Fruit fly (Drosophila melanogaster) whole organism, adult: Measurements from ENCODE around the gene Reck.

Source experiments
- CG11617 ChIP-seq: fragments of 200-800 bp; sonication (Bioruptor generic); optimal IDR thresholded peaks from 2 replicates; lab custom pipeline; 2017; ENCODE audit warnings: mild to moderate bottlenecking, missing biosample characterization, missing genetic modification reagents, missing genetic modification characterization
- CG12768 ChIP-seq: fragments of 200-800 bp; sonication (Bioruptor generic); optimal IDR thresholded peaks from 2 replicates; lab custom pipeline; 2017; ENCODE audit warnings: missing biosample characterization, missing genetic modification characterization, mild to moderate bottlenecking, moderate library complexity, missing genetic modification reagents
- CG14711 ChIP-seq: fragments of 200-800 bp; sonication (Bioruptor generic); optimal IDR thresholded peaks from 2 replicates; lab custom pipeline; 2018; ENCODE audit warnings: missing biosample characterization, mild to moderate bottlenecking, missing genetic modification characterization, moderate library complexity
- CG1620 ChIP-seq: fragments of 200-800 bp; sonication (Bioruptor generic); optimal IDR thresholded peaks from 2 replicates; lab custom pipeline; 2016; ENCODE audit warnings: missing biosample characterization, missing genetic modification characterization
- CG33017 ChIP-seq: fragments of 200-800 bp; sonication (Bioruptor generic); optimal IDR thresholded peaks from 2 replicates; lab custom pipeline; 2018; ENCODE audit warnings: missing biosample characterization, mild to moderate bottlenecking, missing genetic modification characterization, moderate library complexity
- CG5204 ChIP-seq: fragments of 200-800 bp; sonication (Bioruptor generic); optimal IDR thresholded peaks from 2 replicates; lab custom pipeline; 2016; ENCODE audit warnings: missing biosample characterization, missing genetic modification characterization
- CG7045 ChIP-seq: fragments of 200-800 bp; sonication (Bioruptor generic); optimal IDR thresholded peaks from 2 replicates; lab custom pipeline; 2017; ENCODE audit warnings: missing biosample characterization, mild to moderate bottlenecking, missing genetic modification characterization
- CG7101 ChIP-seq: fragments of 200-800 bp; sonication (Bioruptor generic); optimal IDR thresholded peaks from 2 replicates; lab custom pipeline; 2018; ENCODE audit warnings: missing biosample characterization, mild to moderate bottlenecking, missing genetic modification characterization, moderate library complexity
- Clk ChIP-seq: fragments of 200-800 bp; sonication (Bioruptor generic); optimal IDR thresholded peaks from 2 replicates; lab custom pipeline; 2017; ENCODE audit warnings: missing biosample characterization, missing genetic modification characterization
- Crg-1 ChIP-seq: fragments of 200-800 bp; sonication (Bioruptor generic); optimal IDR thresholded peaks from 2 replicates; lab custom pipeline; 2016; ENCODE audit warnings: missing biosample characterization, missing genetic modification characterization
- Hr96 ChIP-seq: fragments of 200-800 bp; sonication (Bioruptor generic); optimal IDR thresholded peaks from 2 replicates; lab custom pipeline; 2016; ENCODE audit warnings: missing biosample characterization, missing genetic modification characterization
- Mnt ChIP-seq: fragments of 200-800 bp; sonication (Bioruptor generic); optimal IDR thresholded peaks from 2 replicates; lab custom pipeline; 2016; ENCODE audit warnings: missing biosample characterization, mild to moderate bottlenecking, missing genetic modification characterization
- bab1 ChIP-seq: fragments of 200-800 bp; sonication (Bioruptor generic); optimal IDR thresholded peaks from 3 replicates; lab custom pipeline; 2019; ENCODE audit warnings: missing biosample characterization, mild to moderate bottlenecking, missing genetic modification characterization, moderate library complexity
- cic ChIP-seq: fragments of 200-800 bp; sonication (Bioruptor generic); optimal IDR thresholded peaks from 2 replicates; lab custom pipeline; 2017; ENCODE audit warnings: missing biosample characterization, mild to moderate bottlenecking, missing genetic modification characterization, moderate library complexity
- cnc ChIP-seq, 2 experiments: fragments of >200 bp; optimal IDR thresholded peaks; 2 replicates each; lab custom pipeline; 2017
- kay ChIP-seq: fragments of 200-800 bp; sonication (Bioruptor generic); peaks from one replicate; lab custom pipeline; 2016; ENCODE audit warnings: missing biosample characterization, missing genetic modification characterization, borderline replicate concordance
- ovo ChIP-seq: fragments of 200-800 bp; sonication (Bioruptor generic); optimal IDR thresholded peaks from 2 replicates; lab custom pipeline; 2016; ENCODE audit warnings: missing biosample characterization, missing genetic modification characterization
- pad ChIP-seq: fragments of 200-800 bp; sonication (Bioruptor generic); optimal IDR thresholded peaks from 3 replicates; lab custom pipeline; 2017; ENCODE audit warnings: missing biosample characterization, missing genetic modification characterization, mild to moderate bottlenecking, moderate library complexity, missing genetic modification reagents
- tj ChIP-seq: fragments of 200-800 bp; sonication (Bioruptor generic); optimal IDR thresholded peaks from 3 replicates; lab custom pipeline; 2017; ENCODE audit warnings: missing biosample characterization, mild to moderate bottlenecking, missing genetic modification characterization, moderate library complexity
- toe ChIP-seq: fragments of 200-800 bp; sonication (Bioruptor generic); optimal IDR thresholded peaks from 2 replicates; lab custom pipeline; 2016; ENCODE audit warnings: missing biosample characterization, missing genetic modification characterization

The Reck gene

DNA sequence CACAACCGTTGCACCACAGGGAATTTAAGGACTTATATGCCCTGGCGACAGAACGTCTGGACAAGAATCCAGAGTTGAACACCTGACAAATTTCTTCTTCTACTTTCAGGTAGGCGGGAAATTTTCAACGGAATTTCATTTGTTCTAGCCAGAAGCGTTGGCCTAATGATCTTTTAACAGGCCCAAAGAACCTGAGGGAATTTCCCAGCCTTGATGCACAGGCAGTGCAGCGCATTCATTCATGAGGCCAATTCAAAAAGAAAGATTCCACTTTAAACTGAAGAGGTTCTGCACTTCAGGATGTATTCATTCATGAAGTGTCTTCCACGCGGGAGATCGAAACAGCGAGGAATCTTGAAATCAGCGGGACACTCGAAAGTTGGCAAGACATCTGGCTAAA lies 25.6 kb upstream of the Reck start:
- no peak for TF ChIP-seq toe (GFP tag; lab: Kevin White, UChicago)
- TF ChIP-seq CG11617 (GFP tag; lab: Kevin White, UChicago), result no peak
- TF ChIP-seq cic (GFP tag; lab: Kevin White, UChicago), result no peak
- TF ChIP-seq CG7101 (tag; lab: Kevin White, UChicago), result no peak
- TF ChIP-seq CG1620 (GFP tag; lab: Kevin White, UChicago), result no peak
- no peak for TF ChIP-seq CG7045 (GFP tag; lab: Kevin White, UChicago)
- TF ChIP-seq Clk, result no peak

DNA sequence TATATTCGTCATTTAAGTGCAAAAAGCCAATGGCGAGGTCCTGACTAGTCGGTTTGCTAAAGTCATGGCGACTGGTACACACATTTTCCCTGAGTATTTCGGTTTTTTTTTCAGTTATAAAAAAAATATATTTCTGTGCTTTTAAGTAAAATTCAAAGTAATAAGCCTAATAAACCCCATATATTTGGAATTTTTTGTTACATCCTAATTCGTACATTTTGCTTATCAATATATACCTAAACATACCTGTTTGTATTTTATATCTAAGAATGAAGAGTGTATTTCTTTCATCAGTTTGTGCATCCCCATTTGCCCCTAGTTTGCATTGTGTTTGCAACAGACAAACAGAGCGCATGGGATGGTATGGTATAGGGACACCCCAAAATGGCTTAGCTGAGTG lies 21.7 kb upstream of the Reck start:
- TF ChIP-seq Hr96 (no peak), cnc (optimal IDR thresholded peaks at IDR 0.05; lab: Kevin White, UChicago) (no peak), Mnt (GFP tag; lab: Kevin White, UChicago) (no peak), cic (GFP tag; lab: Kevin White, UChicago) (no peak), CG33017 (tag; lab: Kevin White, UChicago) (no peak), tj (no peak), CG7101 (tag; lab: Kevin White, UChicago) (no peak), CG1620 (GFP tag; lab: Kevin White, UChicago) (no peak), CG5204 (GFP tag; lab: Kevin White, UChicago) (no peak), CG11617 (GFP tag; lab: Kevin White, UChicago) (no peak), Clk (no peak), toe (GFP tag; lab: Kevin White, UChicago) (no peak), Crg-1 (GFP tag; lab: Kevin White, UChicago) (no peak), CG7045 (GFP tag; lab: Kevin White, UChicago) (no peak), ovo (GFP tag; lab: Kevin White, UChicago) (no peak), CG12768 (GFP tag; lab: Kevin White, UChicago) (no peak), kay (GFP tag; lab: Kevin White, UChicago) (no peak)

DNA sequence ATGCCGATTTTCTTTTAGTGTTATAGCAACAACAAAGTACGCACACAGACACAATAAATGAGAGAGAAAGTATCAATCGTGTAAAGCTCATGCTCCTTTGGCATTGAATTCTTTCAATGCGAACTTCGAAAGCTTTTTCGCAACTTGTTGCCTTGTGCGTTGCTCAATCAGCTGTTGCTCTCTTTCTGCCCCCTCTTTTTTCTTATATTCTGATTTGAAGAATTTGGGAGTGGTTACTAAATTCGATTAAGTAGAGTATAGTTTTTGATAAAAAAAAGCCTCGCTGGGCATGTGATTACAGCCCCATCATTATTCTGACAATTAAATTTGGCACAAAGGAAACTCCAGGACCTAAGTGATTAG lies 20.8 kb upstream of the Reck start:
- no peak for TF ChIP-seq toe (GFP tag; lab: Kevin White, UChicago)
- no peak for TF ChIP-seq CG12768 (GFP tag; lab: Kevin White, UChicago)
- TF ChIP-seq CG1620 (GFP tag; lab: Kevin White, UChicago), result no peak
- no peak for TF ChIP-seq tj
- TF ChIP-seq Clk, result no peak
- no peak for TF ChIP-seq CG11617 (GFP tag; lab: Kevin White, UChicago)
- no peak for TF ChIP-seq pad (GFP tag; lab: Kevin White, UChicago)
- no peak for TF ChIP-seq Mnt (GFP tag; lab: Kevin White, UChicago)
- no peak for TF ChIP-seq CG14711
- TF ChIP-seq CG33017 (tag; lab: Kevin White, UChicago), result no peak
- no peak for TF ChIP-seq kay (GFP tag; lab: Kevin White, UChicago)
- TF ChIP-seq cic (GFP tag; lab: Kevin White, UChicago), result no peak
- TF ChIP-seq Hr96, result no peak

DNA sequence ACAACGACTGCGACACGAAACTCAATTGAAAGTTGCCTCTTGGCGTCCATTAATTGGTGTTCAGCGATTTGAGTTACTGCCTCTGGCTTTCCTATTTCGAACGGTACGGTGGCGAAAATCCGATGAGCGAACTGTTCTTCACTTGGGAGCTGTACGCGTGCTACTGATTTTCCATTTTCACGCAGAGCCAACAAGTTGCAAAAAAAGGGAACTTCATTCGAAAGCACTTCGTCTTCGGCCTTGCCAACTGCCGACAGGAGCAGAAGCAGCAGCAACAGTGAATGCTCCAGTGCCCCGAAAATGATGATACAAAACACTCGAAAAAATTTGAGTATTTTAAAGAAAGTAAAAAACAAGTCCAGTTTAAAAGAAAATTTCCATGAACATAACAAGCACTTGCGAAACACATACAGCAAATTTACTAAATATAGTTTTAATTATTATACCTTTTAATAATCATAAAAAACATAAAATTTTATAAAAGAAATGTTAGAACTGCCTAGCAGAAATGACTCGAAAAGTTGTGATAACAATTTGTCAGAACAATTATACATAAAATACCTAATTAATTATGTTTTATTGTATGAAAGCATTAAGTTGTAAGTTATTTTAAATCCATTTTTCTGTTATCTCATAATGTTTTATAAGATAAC lies 20.3 kb upstream of the Reck start:
- TF ChIP-seq Hr96 (no peak), CG11617 (GFP tag; lab: Kevin White, UChicago) (no peak), ovo (GFP tag; lab: Kevin White, UChicago) (no peak), tj (no peak), Crg-1 (GFP tag; lab: Kevin White, UChicago) (no peak), CG12768 (GFP tag; lab: Kevin White, UChicago) (no peak), pad (GFP tag; lab: Kevin White, UChicago) (no peak), bab1 (GFP tag; lab: Kevin White, UChicago) (no peak), CG1620 (GFP tag; lab: Kevin White, UChicago) (no peak), kay (GFP tag; lab: Kevin White, UChicago) (no peak), CG33017 (tag; lab: Kevin White, UChicago) (no peak), CG7045 (GFP tag; lab: Kevin White, UChicago) (no peak), cnc (optimal IDR thresholded peaks at IDR 0.05; lab: Kevin White, UChicago) (no peak), cic (GFP tag; lab: Kevin White, UChicago) (no peak), toe (GFP tag; lab: Kevin White, UChicago) (no peak), CG7101 (tag; lab: Kevin White, UChicago) (no peak), CG14711 (no peak), Clk (no peak)

DNA sequence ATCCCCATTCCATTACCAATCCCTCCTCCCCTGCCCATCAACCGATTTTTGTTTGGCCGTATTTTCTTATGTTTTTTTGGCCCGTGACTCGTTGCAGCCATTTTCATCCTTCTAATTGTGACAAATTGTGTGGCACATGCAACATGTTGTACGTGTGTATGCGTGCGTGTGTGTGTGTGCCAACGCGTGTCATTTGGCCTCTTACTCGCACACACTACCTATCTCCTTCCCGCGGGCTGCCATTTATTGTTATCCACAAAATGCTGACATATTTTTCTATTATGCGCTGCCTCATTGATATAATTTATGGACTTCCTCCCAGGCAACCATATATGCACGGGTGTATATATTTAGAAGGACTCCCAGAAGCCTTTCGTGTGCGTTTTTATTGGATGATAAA lies 17.9 kb upstream of the Reck start:
- TF ChIP-seq kay (GFP tag; lab: Kevin White, UChicago), result no peak
- no peak for TF ChIP-seq pad (GFP tag; lab: Kevin White, UChicago)
- TF ChIP-seq CG33017 (tag; lab: Kevin White, UChicago), result no peak
- TF ChIP-seq CG11617 (GFP tag; lab: Kevin White, UChicago), result no peak
- TF ChIP-seq tj, result no peak
- no peak for TF ChIP-seq CG14711
- TF ChIP-seq cic (GFP tag; lab: Kevin White, UChicago), result no peak
- TF ChIP-seq cnc (optimal IDR thresholded peaks at IDR 0.05; lab: Kevin White, UChicago), result no peak
- TF ChIP-seq CG1620 (GFP tag; lab: Kevin White, UChicago), result no peak
- TF ChIP-seq Hr96, result no peak

DNA sequence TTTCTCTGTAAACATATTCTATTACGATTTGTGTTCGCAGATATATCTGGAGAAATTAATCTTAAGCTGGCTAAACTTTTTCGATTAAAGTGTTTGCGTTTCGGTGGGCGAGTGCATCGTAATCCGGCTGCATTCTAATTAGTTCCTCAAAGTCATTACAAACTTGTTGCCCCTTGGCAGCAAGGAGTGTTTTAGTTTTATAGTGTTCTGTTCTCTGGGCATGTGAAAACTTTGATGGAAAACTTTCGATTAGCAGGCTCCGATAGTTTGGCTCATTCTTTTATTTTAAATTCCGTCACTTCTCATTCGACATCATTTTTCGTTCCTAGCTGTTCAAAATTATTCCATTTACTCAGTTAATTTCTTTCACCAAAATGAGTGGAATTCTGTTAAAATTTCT lies 9.3 kb upstream of the Reck start, which contains the start of gene CG32148:
TSS of gene CG32148 (plus strand) at position 301 of the 400 bp plus-strand sequence.
- TF ChIP-seq tj (no peak), cic (GFP tag; lab: Kevin White, UChicago) (no peak), Clk (no peak), Mnt (GFP tag; lab: Kevin White, UChicago) (no peak), ovo (GFP tag; lab: Kevin White, UChicago) (no peak), bab1 (GFP tag; lab: Kevin White, UChicago) (no peak), CG11617 (GFP tag; lab: Kevin White, UChicago) (no peak), Crg-1 (GFP tag; lab: Kevin White, UChicago) (no peak), CG14711 (no peak), CG7101 (tag; lab: Kevin White, UChicago) (no peak), CG7045 (GFP tag; lab: Kevin White, UChicago) (no peak), CG12768 (GFP tag; lab: Kevin White, UChicago) (no peak), CG5204 (GFP tag; lab: Kevin White, UChicago) (no peak), CG33017 (tag; lab: Kevin White, UChicago) (no peak), CG1620 (GFP tag; lab: Kevin White, UChicago) (no peak), kay (GFP tag; lab: Kevin White, UChicago) (no peak), pad (GFP tag; lab: Kevin White, UChicago) (no peak)
